Worm (Caenorhabditis elegans) whole organism, L4 larva: Measurements from ENCODE around the gene melo-1.

Experiments
- F10B5.3 ChIP-seq: sonication (generic microtip); optimal IDR thresholded peaks from 2 replicates; lab custom pipeline; 2016; ENCODE audit warnings: mild to moderate bottlenecking, missing genetic modification characterization, missing compliant biosample characterization
- F37D6.2 ChIP-seq: sonication (generic microtip); optimal IDR thresholded peaks from 2 replicates; lab custom pipeline; 2016; ENCODE audit warnings: mild to moderate bottlenecking, missing genetic modification characterization, missing compliant biosample characterization
- F44E2.7 ChIP-seq: fragments of 200-800 bp; sonication (Bioruptor generic); IDR thresholded peaks from 2 replicates; pipeline ENCODE4 v2.1.2; 2022; ENCODE audit warnings: missing genetic modification characterization, missing compliant biosample characterization
- T20F7.1 ChIP-seq: fragments of 200-800 bp; sonication (Bioruptor generic); optimal IDR thresholded peaks from 2 replicates; lab custom pipeline; 2018; ENCODE audit warnings: mild to moderate bottlenecking, missing genetic modification characterization, missing compliant biosample characterization
- Y5F2A.4 ChIP-seq: fragments of 200-800 bp; sonication (Bioruptor generic); optimal IDR thresholded peaks from 2 replicates; lab custom pipeline; 2018; ENCODE audit warnings: mild to moderate bottlenecking, missing genetic modification characterization, missing compliant biosample characterization
- aha-1 ChIP-seq: fragments of 150-350 bp; peaks from one replicate; lab custom pipeline; 2014; ENCODE audit warnings: missing biosample characterization, missing genetic modification characterization
- aly-2 ChIP-seq: sonication (generic microtip); optimal IDR thresholded peaks from 2 replicates; lab custom pipeline; 2018; ENCODE audit warnings: missing biosample characterization, missing genetic modification characterization
- ceh-44 ChIP-seq: fragments of 200-800 bp; sonication (Bioruptor generic); IDR thresholded peaks from 2 replicates; pipeline ENCODE4 v1.3.6; 2022; ENCODE audit warnings: missing genetic modification reagents, missing genetic modification characterization, missing compliant biosample characterization
- cey-2 ChIP-seq: sonication (generic microtip); optimal IDR thresholded peaks from 3 replicates; lab custom pipeline; 2017; ENCODE audit warnings: missing genetic modification characterization, mild to moderate bottlenecking, missing compliant biosample characterization, antibody characterized with exemption, borderline replicate concordance; ENCODE audit not compliant: insufficient read depth
- daf-12 ChIP-seq: fragments of 150-350 bp; optimal IDR thresholded peaks from 2 replicates; lab custom pipeline; 2014; ENCODE audit warnings: missing biosample characterization, missing genetic modification reagents, missing genetic modification characterization
- daf-16 ChIP-seq, 3 experiments: sonication (generic microtip); optimal IDR thresholded peaks; 2 replicates each; lab custom pipeline; 2016 to 2017; ENCODE audit warnings: missing genetic modification characterization in 3 of 3, missing genetic modification reagents in 3 of 3, mild to moderate bottlenecking in 2 of 3, missing compliant biosample characterization in 2 of 3, missing biosample characterization in 1 of 3, moderate library complexity in 1 of 3
- daf-19 ChIP-seq: fragments of 200-800 bp; sonication (Bioruptor generic); conservative IDR thresholded peaks from 2 replicates; pipeline ENCODE4 v1.3.6; 2022; ENCODE audit warnings: missing genetic modification characterization, missing compliant biosample characterization
- dve-1 ChIP-seq: sonication (generic microtip); optimal IDR thresholded peaks from 2 replicates; lab custom pipeline; 2017; ENCODE audit warnings: antibody characterized with exemption, mild to moderate bottlenecking, missing genetic modification characterization, missing compliant biosample characterization; ENCODE audit not compliant: insufficient read depth
- fos-1 ChIP-seq: fragments of 150-350 bp; optimal IDR thresholded peaks from 2 replicates; lab custom pipeline; 2014; ENCODE audit warnings: missing biosample characterization, missing genetic modification characterization
- gei-8 ChIP-seq: fragments of 200-800 bp; sonication (Bioruptor generic); optimal IDR thresholded peaks from 2 replicates; lab custom pipeline; 2018; ENCODE audit warnings: mild to moderate bottlenecking, missing genetic modification characterization, missing compliant biosample characterization
- hlh-11 ChIP-seq: fragments of 200-800 bp; sonication (Bioruptor generic); optimal IDR thresholded peaks from 2 replicates; lab custom pipeline; 2018; ENCODE audit warnings: mild to moderate bottlenecking, missing genetic modification characterization, missing compliant biosample characterization
- hlh-30 ChIP-seq: sonication (generic microtip); optimal IDR thresholded peaks from 2 replicates; lab custom pipeline; 2017; ENCODE audit warnings: antibody characterized with exemption, mild to moderate bottlenecking, missing genetic modification characterization, missing compliant biosample characterization; ENCODE audit not compliant: insufficient read depth
- hmg-1.1 ChIP-seq: fragments of 200-800 bp; sonication (Bioruptor generic); IDR thresholded peaks from 2 replicates; pipeline ENCODE4 v1.3.6; 2022; ENCODE audit warnings: missing genetic modification reagents, missing genetic modification characterization, missing compliant biosample characterization
- lim-7 ChIP-seq: fragments of 200-800 bp; sonication (Bioruptor generic); IDR thresholded peaks from 2 replicates; pipeline ENCODE4 v1.3.6; 2022; ENCODE audit warnings: missing genetic modification characterization, missing compliant biosample characterization
- lin-1 ChIP-seq: fragments of 200-800 bp; sonication (Bioruptor generic); IDR thresholded peaks from 2 replicates; pipeline ENCODE4 v1.3.6; 2022; ENCODE audit warnings: missing genetic modification reagents, missing genetic modification characterization, missing compliant biosample characterization
- lin-39 ChIP-seq: fragments of 150-350 bp; optimal IDR thresholded peaks from 2 replicates; lab custom pipeline; 2014; ENCODE audit warnings: missing biosample characterization, missing genetic modification reagents, missing genetic modification characterization
- lsy-2 ChIP-seq, 2 experiments: fragments of 150-350 bp in 1 of 2; sonication (generic microtip) in 1 of 2; optimal IDR thresholded peaks; 2 replicates each; lab custom pipeline; 2014 to 2017; ENCODE audit warnings: missing biosample characterization in 2 of 2, missing genetic modification characterization in 2 of 2
- madf-5 ChIP-seq, 2 experiments: fragments of 200-800 bp; sonication (Bioruptor generic); IDR thresholded peaks; 2 replicates each; pipeline ENCODE4 v1.3.6; 2022; ENCODE audit warnings: missing compliant biosample characterization in 2 of 2, missing genetic modification characterization in 2 of 2
- mdt-29 ChIP-seq: fragments of 200-800 bp; sonication (Bioruptor generic); IDR thresholded peaks from 2 replicates; pipeline ENCODE4 v1.3.6; 2022; ENCODE audit warnings: missing genetic modification reagents, missing genetic modification characterization, missing compliant biosample characterization
- mep-1 ChIP-seq: fragments of 150-350 bp; sonication (generic microtip); optimal IDR thresholded peaks from 3 replicates; lab custom pipeline; 2014; ENCODE audit warnings: missing biosample characterization, missing genetic modification characterization
- nhr-237 ChIP-seq: sonication (generic microtip); optimal IDR thresholded peaks from 2 replicates; lab custom pipeline; 2017; ENCODE audit warnings: missing biosample characterization, missing genetic modification characterization
- nhr-25 ChIP-seq: sonication (generic microtip); optimal IDR thresholded peaks from 2 replicates; lab custom pipeline; 2017; ENCODE audit warnings: missing genetic modification characterization, mild to moderate bottlenecking, missing compliant biosample characterization, antibody characterized with exemption, moderate library complexity, borderline replicate concordance; ENCODE audit not compliant: insufficient read depth
- nhr-48 ChIP-seq: sonication (generic microtip); optimal IDR thresholded peaks from 2 replicates; lab custom pipeline; 2016; ENCODE audit warnings: mild to moderate bottlenecking, missing genetic modification characterization, missing compliant biosample characterization
- nhr-76 ChIP-seq: fragments of 150-350 bp; optimal IDR thresholded peaks from 2 replicates; lab custom pipeline; 2014; ENCODE audit warnings: missing biosample characterization, missing genetic modification characterization
- php-3 ChIP-seq: fragments of 200-800 bp; sonication (Bioruptor generic); IDR thresholded peaks from 2 replicates; pipeline ENCODE4 v1.3.6; 2022; ENCODE audit warnings: missing genetic modification reagents, missing genetic modification characterization, missing compliant biosample characterization
- pqm-1 ChIP-seq: sonication (generic microtip); optimal IDR thresholded peaks from 2 replicates; lab custom pipeline; 2017; ENCODE audit warnings: missing biosample characterization, missing genetic modification characterization
- set-16 ChIP-seq: fragments of 200-800 bp; sonication (Bioruptor generic); IDR thresholded peaks from 2 replicates; pipeline ENCODE4 v1.3.6; 2022; ENCODE audit warnings: missing genetic modification reagents, missing genetic modification characterization, missing compliant biosample characterization
- snpc-1.2 ChIP-seq: fragments of 200-800 bp; sonication (Bioruptor generic); IDR thresholded peaks from 2 replicates; pipeline ENCODE4 v1.3.6; 2022; ENCODE audit warnings: missing genetic modification reagents, missing genetic modification characterization, missing compliant biosample characterization
- tra-1 ChIP-seq: fragments of 200-800 bp; sonication (Bioruptor generic); IDR thresholded peaks from 2 replicates; pipeline ENCODE4 v1.3.6; 2022; ENCODE audit warnings: missing genetic modification reagents, missing genetic modification characterization, missing compliant biosample characterization
- unc-130 ChIP-seq: sonication (generic microtip); optimal IDR thresholded peaks from 2 replicates; lab custom pipeline; 2016; ENCODE audit warnings: missing genetic modification reagents, missing genetic modification characterization, missing compliant biosample characterization
- unc-39 ChIP-seq: sonication (generic microtip); optimal IDR thresholded peaks from 2 replicates; lab custom pipeline; 2017; ENCODE audit warnings: missing biosample characterization, missing genetic modification characterization
- unc-62 ChIP-seq, 3 experiments: fragments of 150-350 bp in 1 of 3; sonication (generic microtip); optimal IDR thresholded peaks in 2 of 3; peaks in 1 of 3; 1 replicate in 1 of 3; 2 replicates in 2 of 3; lab custom pipeline; 2014 to 2017; ENCODE audit warnings: missing biosample characterization in 3 of 3, missing genetic modification characterization in 3 of 3, missing genetic modification reagents in 3 of 3, missing genotype in 1 of 3
- vab-7 ChIP-seq: fragments of 200-800 bp; sonication (Bioruptor generic); IDR thresholded peaks from 2 replicates; pipeline ENCODE4 v1.3.6; 2022; ENCODE audit warnings: missing genetic modification reagents, missing genetic modification characterization, missing compliant biosample characterization
- zfp-3 ChIP-seq: fragments of 200-800 bp; sonication (Bioruptor generic); conservative IDR thresholded peaks from 2 replicates; pipeline ENCODE4 v1.3.6; 2022; ENCODE audit warnings: missing genetic modification reagents, missing genetic modification characterization, missing compliant biosample characterization

The melo-1 gene

ce11 chrIV:14828218-14828617 is 41.4 kb downstream of the melo-1 start:
- no peak for TF ChIP-seq pqm-1 (tag; lab: Kevin White, UChicago)
- TF ChIP-seq unc-62 (GFP tag; optimal IDR thresholded peaks at IDR 0.05 in 1 of 2; lab: Kevin White, UChicago): peak in 1 of 2 experiments; percentile 72
- no peak for TF ChIP-seq unc-62 (tag; optimal IDR thresholded peaks at IDR 0.05; lab: Kevin White, UChicago)
- TF ChIP-seq F10B5.3: no peak
- TF ChIP-seq hlh-11: no peak
- TF ChIP-seq nhr-76 (tag; lab: Kevin White, UChicago): no peak
- TF ChIP-seq ceh-44 (GFP tag; lab: Robert Waterston, UW): no peak
- TF ChIP-seq lin-39: no peak

DNA sequence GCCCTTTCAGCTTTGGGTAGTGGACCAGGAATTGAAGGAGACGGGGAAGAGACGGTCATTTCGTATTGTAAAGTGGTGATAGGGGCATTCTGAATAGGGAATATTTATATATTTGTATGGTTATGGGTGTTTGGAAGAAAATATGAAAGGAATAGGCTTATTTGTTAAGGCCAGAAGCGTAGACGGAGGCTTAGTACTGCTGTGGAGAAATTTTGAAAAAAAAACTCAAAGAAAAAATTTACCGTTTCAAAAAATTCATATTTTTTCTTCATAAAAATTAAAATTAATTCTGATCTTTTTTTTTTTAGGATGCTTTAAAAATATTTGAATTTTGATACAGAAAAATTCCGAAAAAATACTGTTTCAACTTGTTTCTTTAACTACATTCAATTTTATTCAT is 42.2 kb downstream of the melo-1 start, which contains the start of gene hhat-2:
TSS of gene hhat-2 (minus strand) at position 101 of the 400 bp plus-strand sequence.
- TF ChIP-seq T20F7.1 (GFP tag; lab: Kevin White, UChicago): no peak
- no peak for TF ChIP-seq nhr-76 (tag; lab: Kevin White, UChicago)
- TF ChIP-seq snpc-1.2 (GFP tag; lab: Robert Waterston, UW): no peak
- no peak for TF ChIP-seq lin-39
- no peak for TF ChIP-seq lim-7 (GFP tag; lab: Robert Waterston, UW)
- TF ChIP-seq cey-2 (tag; lab: Kevin White, UChicago): no peak
- TF ChIP-seq set-16 (GFP tag; lab: Robert Waterston, UW): no peak
- TF ChIP-seq daf-16 (GFP tag; optimal IDR thresholded peaks at IDR 0.05; lab: Kevin White, UChicago): no peak
- no peak for TF ChIP-seq daf-16 (tag; optimal IDR thresholded peaks at IDR 0.05; lab: Kevin White, UChicago)
- TF ChIP-seq madf-5 (GFP tag; IDR thresholded peaks at IDR 0.05; lab: Robert Waterston, UW): no peak
- no peak for TF ChIP-seq nhr-25
- no peak for TF ChIP-seq F44E2.7 (GFP tag; lab: Robert Waterston, UW)
- TF ChIP-seq gei-8: no peak
- TF ChIP-seq pqm-1 (tag; lab: Kevin White, UChicago): no peak
- TF ChIP-seq nhr-237: no peak
- TF ChIP-seq tra-1 (GFP tag; lab: Robert Waterston, UW): no peak
- TF ChIP-seq mdt-29 (GFP tag; lab: Robert Waterston, UW): no peak
- TF ChIP-seq zfp-3 (GFP tag; lab: Robert Waterston, UW): no peak
- TF ChIP-seq fos-1 (tag; lab: Kevin White, UChicago): no peak
- TF ChIP-seq nhr-48: no peak
- TF ChIP-seq vab-7 (GFP tag; lab: Robert Waterston, UW): no peak

- TF ChIP-seq nhr-25 (no peak), daf-19 (GFP tag; lab: Robert Waterston, UW) (no peak), php-3 (0 out of 2 replicates have a peak, but pooled peaks have one; percentile 17), lin-1 (GFP tag; lab: Robert Waterston, UW) (no peak), dve-1 (tag; lab: Kevin White, UChicago) (peak; percentile 29), unc-39 (no peak), aly-2 (tag; lab: Kevin White, UChicago) (no peak), mep-1 (tag; lab: Kevin White, UChicago) (no peak), unc-130 (no peak), F37D6.2 (tag; lab: Kevin White, UChicago) (no peak), daf-16 (GFP tag; optimal IDR thresholded peaks at IDR 0.05; lab: Kevin White, UChicago) (no peak), daf-16 (tag; optimal IDR thresholded peaks at IDR 0.05; lab: Kevin White, UChicago) (peak; percentile 28), daf-12 (tag; lab: Kevin White, UChicago) (no peak)
- TF ChIP-seq, all 104 proteins: peak for 3
Measured at ce11 chrIV:14833537-14833936, 46.7 kb downstream of the melo-1 start.

DNA sequence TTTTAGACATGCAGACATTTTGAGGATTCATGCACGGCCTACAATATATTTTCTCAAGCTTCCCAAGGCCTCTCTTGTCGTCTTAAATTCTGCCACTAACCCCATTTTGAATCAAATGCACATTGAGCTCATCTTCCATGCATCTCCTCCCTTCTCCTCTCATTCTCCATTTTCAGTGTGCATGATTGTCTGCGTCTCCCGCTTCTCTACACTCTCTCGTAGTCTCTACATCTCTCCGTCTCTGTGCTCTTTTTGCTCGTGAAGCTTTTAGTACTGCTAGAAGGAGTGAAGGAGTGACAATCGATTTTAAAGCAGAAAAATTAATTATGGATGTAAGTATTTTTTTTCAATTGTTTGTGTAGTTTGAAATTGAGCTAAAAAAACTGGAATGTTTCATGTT is 50.1 kb downstream of the melo-1 start, which contains the start of gene Y57G11C.22:
TSS of gene Y57G11C.22 (plus strand) at position 327 of the 400 bp plus-strand sequence.
- TF ChIP-seq daf-16 (GFP tag; optimal IDR thresholded peaks at IDR 0.05; lab: Kevin White, UChicago) (no peak), daf-16 (tag; optimal IDR thresholded peaks at IDR 0.05; lab: Kevin White, UChicago) (peak; percentile 28), hlh-30 (tag; lab: Kevin White, UChicago) (peak; percentile 10), hmg-1.1 (GFP tag; lab: Robert Waterston, UW) (peak; percentile 65), aha-1 (tag; lab: Kevin White, UChicago) (peak; percentile 83), lsy-2 (tag; optimal IDR thresholded peaks at IDR 0.05; lab: Kevin White, UChicago) (peak in 1 of 2 experiments; percentile 47), Y5F2A.4 (no peak)
